Fruit fly (Drosophila melanogaster) whole organism: ENCODE data around the gene CG7006.

Source experiments
- CG8478 ChIP-seq: fragments of >200 bp; optimal IDR thresholded peaks from 2 replicates; lab custom pipeline; 2018; ENCODE audit warnings: inconsistent platforms
- Dll ChIP-seq: fragments of >200 bp; optimal IDR thresholded peaks from 2 replicates; lab custom pipeline; 2017
- EcR ChIP-seq, 2 experiments: fragments of >200 bp; optimal IDR thresholded peaks; 2 replicates each; lab custom pipeline; 2017; ENCODE audit warnings: missing biosample characterization in 2 of 2, missing genetic modification characterization in 2 of 2, missing genetic modification reagents in 2 of 2
- pan ChIP-seq: fragments of >200 bp; optimal IDR thresholded peaks from 2 replicates; lab custom pipeline; 2017
- psq ChIP-seq: fragments of >200 bp; optimal IDR thresholded peaks from 2 replicates; lab custom pipeline; 2017

DNA sequence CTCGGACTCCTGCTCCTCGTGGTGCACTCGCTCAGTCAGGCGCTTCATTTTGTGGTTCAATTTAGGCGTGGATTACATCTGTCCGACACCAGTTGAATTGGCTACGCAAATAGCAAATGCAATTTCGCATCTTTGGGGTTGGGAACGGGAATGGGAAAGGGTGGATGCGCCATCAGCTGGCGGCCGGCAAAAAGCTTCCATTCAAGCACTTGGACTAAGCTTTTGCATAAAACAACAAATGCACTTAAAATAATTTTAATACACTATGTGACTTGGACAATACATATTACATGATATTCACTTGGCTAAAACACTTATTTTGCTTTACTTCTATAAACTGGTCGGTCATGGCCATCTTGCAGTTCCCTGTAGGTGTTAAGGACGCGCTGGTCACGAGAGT, 5.7 kb downstream of the CG7006 start, which contains the start of gene HDAC11:
- TF ChIP-seq pan: no peak
- no peak for TF ChIP-seq CG8478 (lab: Kevin White, UChicago)
- TF ChIP-seq EcR (GFP tag; optimal IDR thresholded peaks at IDR 0.05; lab: Kevin White, UChicago): no peak
- TF ChIP-seq psq (lab: Kevin White, UChicago): no peak
- no peak for TF ChIP-seq Dll (lab: Kevin White, UChicago)
